Fruit fly (Drosophila melanogaster) S2 (cell line): ENCODE measurements around the gene CG7810.

Source experiments
- CG8478 ChIP-seq: fragments of >200 bp; optimal IDR thresholded peaks from 2 replicates; lab custom pipeline; 2018
- CTCF ChIP-seq, 2 experiments: fragments of >200 bp; optimal IDR thresholded peaks; 2 replicates each; lab custom pipeline; 2018

CG7810 gene

dm6 chr2L:8311091-8311490, at the start of gene CG7810, which contains the start of gene CG7806:
Gene CG7810, minus strand, starts transcription at chr2L:8311195.
Gene CG7806, plus strand, starts transcription at chr2L:8311399.
- TF ChIP-seq CG8478 (lab: Kevin White, UChicago) (no peak), CTCF (optimal IDR thresholded peaks at IDR 0.05; lab: Kevin White, UChicago) (no peak)

dm6 chr2L:8355419-8355818, 44.4 kb upstream of the CG7810 start:
- TF ChIP-seq CTCF (optimal IDR thresholded peaks at IDR 0.05; lab: Kevin White, UChicago) (no peak), CG8478 (lab: Kevin White, UChicago) (no peak)

- TF ChIP-seq CTCF (optimal IDR thresholded peaks at IDR 0.05; lab: Kevin White, UChicago), result no peak
- no peak for TF ChIP-seq CG8478 (lab: Kevin White, UChicago)
Measured at dm6 chr2L:8351864-8352263, 40.9 kb upstream of the CG7810 start, which contains the start of gene Mur29B. Gene Mur29B, plus strand, starts transcription at chr2L:8352187.

- TF ChIP-seq CTCF (optimal IDR thresholded peaks at IDR 0.05; lab: Kevin White, UChicago), result no peak
- TF ChIP-seq CG8478 (lab: Kevin White, UChicago), result no peak
Measured at dm6 chr2L:8351333-8351732, 40.3 kb upstream of the CG7810 start.

dm6 chr2L:8350560-8351171, 39.7 kb upstream of the CG7810 start:
- TF ChIP-seq CTCF (optimal IDR thresholded peaks at IDR 0.05; lab: Kevin White, UChicago), result no peak

- no peak for TF ChIP-seq CTCF (optimal IDR thresholded peaks at IDR 0.05; lab: Kevin White, UChicago)
- TF ChIP-seq CG8478 (lab: Kevin White, UChicago), result no peak
Measured at dm6 chr2L:8346260-8346659, 35.3 kb upstream of the CG7810 start, which contains the start of gene CG7778. Gene CG7778, plus strand, starts transcription at chr2L:8346620.

- TF ChIP-seq CTCF (optimal IDR thresholded peaks at IDR 0.05; lab: Kevin White, UChicago) (no peak), CG8478 (lab: Kevin White, UChicago) (no peak)
Measured at dm6 chr2L:8344536-8344935, 33.5 kb upstream of the CG7810 start.

- TF ChIP-seq CG8478 (lab: Kevin White, UChicago) (no peak), CTCF (optimal IDR thresholded peaks at IDR 0.05; lab: Kevin White, UChicago) (no peak)
Measured at dm6 chr2L:8342395-8342794, 31.4 kb upstream of the CG7810 start, which contains the start of gene CG14273. Gene CG14273, plus strand, starts transcription at chr2L:8342695.

dm6 chr2L:8339751-8340349, 28.9 kb upstream of the CG7810 start:
- no peak for TF ChIP-seq CG8478 (lab: Kevin White, UChicago)
- no peak for TF ChIP-seq CTCF (optimal IDR thresholded peaks at IDR 0.05; lab: Kevin White, UChicago)

- TF ChIP-seq CTCF (optimal IDR thresholded peaks at IDR 0.05; lab: Kevin White, UChicago), result no peak
- TF ChIP-seq CG8478 (lab: Kevin White, UChicago), result no peak
Measured at dm6 chr2L:8338039-8338438, 27.0 kb upstream of the CG7810 start, which contains the start of gene witty. Gene witty, plus strand, starts transcription at chr2L:8338287.

- TF ChIP-seq CTCF (optimal IDR thresholded peaks at IDR 0.05; lab: Kevin White, UChicago) (no peak), CG8478 (lab: Kevin White, UChicago) (no peak)
Measured at dm6 chr2L:8334705-8335104, 23.7 kb upstream of the CG7810 start.

dm6 chr2L:8333624-8334023, 22.6 kb upstream of the CG7810 start:
- no peak for TF ChIP-seq CG8478 (lab: Kevin White, UChicago)
- no peak for TF ChIP-seq CTCF (optimal IDR thresholded peaks at IDR 0.05; lab: Kevin White, UChicago)

dm6 chr2L:8333185-8333584, 22.2 kb upstream of the CG7810 start:
- TF ChIP-seq CG8478 (lab: Kevin White, UChicago) (no peak), CTCF (optimal IDR thresholded peaks at IDR 0.05; lab: Kevin White, UChicago) (no peak)

dm6 chr2L:8328526-8329097, 17.6 kb upstream of the CG7810 start:
- no peak for TF ChIP-seq CG8478 (lab: Kevin White, UChicago)
- no peak for TF ChIP-seq CTCF (optimal IDR thresholded peaks at IDR 0.05; lab: Kevin White, UChicago)

dm6 chr2L:8327783-8328327, 16.9 kb upstream of the CG7810 start:
- TF ChIP-seq CG8478 (lab: Kevin White, UChicago), result no peak
- TF ChIP-seq CTCF (optimal IDR thresholded peaks at IDR 0.05; lab: Kevin White, UChicago), result no peak
